Worm (Caenorhabditis elegans) whole organism, L2 larva: ENCODE results near the gene F37A8.2.
A peak's percentile ranks its signal among the peaks of the same experiment; 100 is the strongest.

Experiments used
- C34F6.9 ChIP-seq: fragments of 150-350 bp; optimal IDR thresholded peaks from 2 replicates; lab custom pipeline; 2014; ENCODE audit warnings: missing biosample characterization, missing genetic modification characterization
- F13H6.1 ChIP-seq: sonication (generic microtip); optimal IDR thresholded peaks from 2 replicates; lab custom pipeline; 2016; ENCODE audit warnings: missing genetic modification characterization, missing compliant biosample characterization
- ama-1 ChIP-seq: fragments of 150-350 bp; optimal IDR thresholded peaks from 2 replicates; lab custom pipeline; 2018; ENCODE audit warnings: inconsistent platforms
- ceh-16 ChIP-seq: fragments of 150-350 bp; optimal IDR thresholded peaks from 2 replicates; lab custom pipeline; 2014; ENCODE audit warnings: missing biosample characterization, missing genetic modification characterization
- crh-2 ChIP-seq: sonication (generic microtip); optimal IDR thresholded peaks from 2 replicates; lab custom pipeline; 2017; ENCODE audit warnings: missing biosample characterization, missing genetic modification characterization
- egl-27 ChIP-seq: sonication (generic microtip); optimal IDR thresholded peaks from 3 replicates; lab custom pipeline; 2017; ENCODE audit warnings: missing biosample characterization, missing genetic modification reagents, missing genetic modification characterization
- elt-1 ChIP-seq: fragments of 150-350 bp; optimal IDR thresholded peaks from 2 replicates; lab custom pipeline; 2014; ENCODE audit warnings: missing biosample characterization, missing genetic modification characterization
- elt-3 ChIP-seq: sonication (generic microtip); optimal IDR thresholded peaks from 2 replicates; lab custom pipeline; 2017; ENCODE audit warnings: missing biosample characterization, missing genetic modification characterization
- fos-1 ChIP-seq: fragments of 150-350 bp; optimal IDR thresholded peaks from 2 replicates; lab custom pipeline; 2014; ENCODE audit warnings: missing biosample characterization, missing genetic modification characterization
- gmeb-1 ChIP-seq: fragments of 150-350 bp; optimal IDR thresholded peaks from 2 replicates; lab custom pipeline; 2014; ENCODE audit warnings: missing biosample characterization, missing genetic modification characterization
- lin-11 ChIP-seq: fragments of 150-350 bp; sonication (generic microtip); optimal IDR thresholded peaks from 2 replicates; lab custom pipeline; 2014; ENCODE audit warnings: missing biosample characterization, missing genetic modification characterization, inconsistent platforms, mixed read lengths
- lin-13 ChIP-seq: fragments of 150-350 bp; optimal IDR thresholded peaks from 2 replicates; lab custom pipeline; 2014; ENCODE audit warnings: missing biosample characterization, missing genetic modification reagents, missing genetic modification characterization
- lsy-2 ChIP-seq, 2 experiments: fragments of 150-350 bp in 1 of 2; sonication (generic microtip) in 1 of 2; optimal IDR thresholded peaks; 2 replicates each; lab custom pipeline; 2014 to 2017; ENCODE audit warnings: missing biosample characterization in 2 of 2, missing genetic modification characterization in 2 of 2
- mab-5 ChIP-seq: fragments of 150-350 bp; optimal IDR thresholded peaks from 2 replicates; lab custom pipeline; 2014; ENCODE audit warnings: missing biosample characterization, missing genetic modification characterization
- mbf-1 ChIP-seq: sonication (generic microtip); optimal IDR thresholded peaks from 2 replicates; lab custom pipeline; 2017; ENCODE audit warnings: missing biosample characterization, missing genetic modification characterization
- mdl-1 ChIP-seq, 2 experiments: fragments of 150-350 bp in 1 of 2; sonication (generic microtip) in 1 of 2; optimal IDR thresholded peaks; 2 replicates each; lab custom pipeline; 2017; ENCODE audit warnings: missing biosample characterization in 2 of 2, missing genetic modification characterization in 2 of 2
- nhr-10 ChIP-seq: sonication (generic microtip); optimal IDR thresholded peaks from 2 replicates; lab custom pipeline; 2017; ENCODE audit warnings: missing biosample characterization, missing genetic modification characterization
- nhr-11 ChIP-seq: fragments of 150-350 bp; optimal IDR thresholded peaks from 2 replicates; lab custom pipeline; 2014; ENCODE audit warnings: missing biosample characterization, missing genetic modification characterization
- nhr-129 ChIP-seq: fragments of 150-350 bp; optimal IDR thresholded peaks from 2 replicates; lab custom pipeline; 2014; ENCODE audit warnings: missing biosample characterization, missing genetic modification characterization
- nhr-21 ChIP-seq: fragments of 150-350 bp; optimal IDR thresholded peaks from 2 replicates; lab custom pipeline; 2014; ENCODE audit warnings: missing biosample characterization, missing genetic modification characterization
- nhr-23 ChIP-seq: fragments of 150-350 bp; optimal IDR thresholded peaks from 2 replicates; lab custom pipeline; 2014; ENCODE audit warnings: missing biosample characterization, missing genetic modification reagents, missing genetic modification characterization
- nhr-25 ChIP-seq: fragments of 150-350 bp; sonication (generic microtip); optimal IDR thresholded peaks from 3 replicates; lab custom pipeline; 2014; ENCODE audit warnings: missing biosample characterization, missing genetic modification characterization
- nhr-6 ChIP-seq: fragments of 150-350 bp; optimal IDR thresholded peaks from 2 replicates; lab custom pipeline; 2014; ENCODE audit warnings: missing biosample characterization, missing genetic modification characterization
- peb-1 ChIP-seq: fragments of 150-350 bp; optimal IDR thresholded peaks from 2 replicates; lab custom pipeline; 2014; ENCODE audit warnings: missing biosample characterization, missing genetic modification characterization
- sem-4 ChIP-seq: fragments of 150-350 bp; optimal IDR thresholded peaks from 2 replicates; lab custom pipeline; 2014; ENCODE audit warnings: missing biosample characterization, missing genetic modification reagents, missing genetic modification characterization
- skn-1 ChIP-seq: sonication (generic microtip); optimal IDR thresholded peaks from 2 replicates; lab custom pipeline; 2017; ENCODE audit warnings: missing biosample characterization, missing genetic modification characterization
- sma-3 ChIP-seq: sonication (generic microtip); optimal IDR thresholded peaks from 2 replicates; lab custom pipeline; 2016; ENCODE audit warnings: missing genetic modification reagents, missing genetic modification characterization, missing compliant biosample characterization
- sma-9 ChIP-seq, 2 experiments: fragments of 150-350 bp in 1 of 2; sonication (generic microtip) in 1 of 2; optimal IDR thresholded peaks; 2 replicates each; lab custom pipeline; 2014 to 2016; ENCODE audit warnings: missing genetic modification characterization in 2 of 2, mild to moderate bottlenecking in 1 of 2, missing biosample characterization in 1 of 2, missing compliant biosample characterization in 1 of 2, missing genetic modification reagents in 1 of 2, moderate library complexity in 1 of 2
- snpc-4 ChIP-seq: fragments of 150-350 bp; optimal IDR thresholded peaks from 2 replicates; lab custom pipeline; 2014; ENCODE audit warnings: missing biosample characterization, missing genetic modification characterization
- unc-55 ChIP-seq: fragments of 150-350 bp; sonication (generic microtip); optimal IDR thresholded peaks from 3 replicates; lab custom pipeline; 2014; ENCODE audit warnings: missing biosample characterization, missing genetic modification reagents, missing genetic modification characterization
- zag-1 ChIP-seq: fragments of 150-350 bp; optimal IDR thresholded peaks from 2 replicates; lab custom pipeline; 2014; ENCODE audit warnings: missing biosample characterization, missing genetic modification characterization
- ztf-11 ChIP-seq: sonication (generic microtip); optimal IDR thresholded peaks from 2 replicates; lab custom pipeline; 2017; ENCODE audit warnings: missing biosample characterization, missing genetic modification characterization
- ztf-4 ChIP-seq: fragments of 150-350 bp; optimal IDR thresholded peaks from 2 replicates; lab custom pipeline; 2014; ENCODE audit warnings: missing biosample characterization, missing genetic modification characterization

The F37A8.2 gene

ce11 chrIII:3931423-3931822 lies at the start of gene F37A8.2:
F37A8.2 (minus strand) TSS chrIII:3931523.
- TF ChIP-seq mbf-1 (tag; lab: Kevin White, UChicago) (no peak), peb-1 (tag; lab: Kevin White, UChicago) (no peak), unc-55 (GFP tag; lab: Kevin White, UChicago) (no peak), F13H6.1 (tag; lab: Kevin White, UChicago) (no peak), nhr-23 (tag; lab: Kevin White, UChicago) (no peak), crh-2 (tag; lab: Kevin White, UChicago) (no peak), nhr-11 (tag; lab: Kevin White, UChicago) (no peak)

ce11 chrIII:3979980-3980631 lies 48.8 kb upstream of the F37A8.2 start:
- TF ChIP-seq F13H6.1 (tag; lab: Kevin White, UChicago) = peak; percentile 89
- TF ChIP-seq ama-1 (lab: Kevin White, UChicago) = no peak
- TF ChIP-seq ztf-11 (tag; lab: Kevin White, UChicago) = no peak
- peak; percentile 64 for TF ChIP-seq C34F6.9 (tag; lab: Kevin White, UChicago)
- peak; percentile 62 for TF ChIP-seq nhr-25 (tag; lab: Kevin White, UChicago)
- TF ChIP-seq nhr-129 = peak; percentile 55
- peak; percentile 17 for TF ChIP-seq gmeb-1 (tag; lab: Kevin White, UChicago)
- TF ChIP-seq mdl-1 (tag; optimal IDR thresholded peaks at IDR 0.05; lab: Kevin White, UChicago) = peak; percentile 25 to 45
- TF ChIP-seq sma-9 (GFP tag; optimal IDR thresholded peaks at IDR 0.05; lab: Kevin White, UChicago) = peak; percentile 54
- TF ChIP-seq sma-9 (tag; optimal IDR thresholded peaks at IDR 0.05; lab: Kevin White, UChicago) = no peak
- TF ChIP-seq mab-5 (tag; lab: Kevin White, UChicago) = no peak
- TF ChIP-seq snpc-4 (tag; lab: Kevin White, UChicago) = no peak
- TF ChIP-seq unc-55 (GFP tag; lab: Kevin White, UChicago) = peak; percentile 69
- TF ChIP-seq ceh-16 (tag; lab: Kevin White, UChicago) = no peak
- TF ChIP-seq fos-1 (tag; lab: Kevin White, UChicago) = peak; percentile 14
- TF ChIP-seq sem-4 (tag; lab: Kevin White, UChicago) = peak; percentile 65
- peak; percentile 41 for TF ChIP-seq sma-3
- peak; percentile 71 for TF ChIP-seq crh-2 (tag; lab: Kevin White, UChicago)
- TF ChIP-seq lin-13 (GFP tag; lab: Kevin White, UChicago) = peak; percentile 38
- no peak for TF ChIP-seq elt-3 (tag; lab: Kevin White, UChicago)
- TF ChIP-seq ztf-4 = peak; percentile 27
- peak; percentile 33 to 48 for TF ChIP-seq lsy-2 (tag; optimal IDR thresholded peaks at IDR 0.05; lab: Kevin White, UChicago)

- TF ChIP-seq fos-1 (tag; lab: Kevin White, UChicago) (peak; percentile 8), skn-1 (tag; lab: Kevin White, UChicago) (no peak), nhr-25 (tag; lab: Kevin White, UChicago) (peak; percentile 38), nhr-21 (tag; lab: Kevin White, UChicago) (no peak), nhr-6 (tag; lab: Kevin White, UChicago) (no peak), crh-2 (tag; lab: Kevin White, UChicago) (peak; percentile 37), unc-55 (GFP tag; lab: Kevin White, UChicago) (peak; percentile 9)
Measured at ce11 chrIII:3978438-3978837, 47.1 kb upstream of the F37A8.2 start.

- no peak for TF ChIP-seq elt-3 (tag; lab: Kevin White, UChicago)
- TF ChIP-seq sem-4 (tag; lab: Kevin White, UChicago) = no peak
- TF ChIP-seq egl-27 = no peak
- no peak for TF ChIP-seq mdl-1 (tag; optimal IDR thresholded peaks at IDR 0.05; lab: Kevin White, UChicago)
Measured at ce11 chrIII:3976992-3977391, 45.7 kb upstream of the F37A8.2 start.

ce11 chrIII:3976291-3976690 lies 45.0 kb upstream of the F37A8.2 start, which contains the start of gene msi-1:
msi-1 (minus strand) TSS chrIII:3976391.
- TF ChIP-seq nhr-10 (tag; lab: Kevin White, UChicago) (no peak), mab-5 (tag; lab: Kevin White, UChicago) (no peak), crh-2 (tag; lab: Kevin White, UChicago) (no peak), zag-1 (tag; lab: Kevin White, UChicago) (no peak), lin-11 (tag; lab: Kevin White, UChicago) (no peak), elt-3 (tag; lab: Kevin White, UChicago) (no peak), fos-1 (tag; lab: Kevin White, UChicago) (no peak), elt-1 (tag; lab: Kevin White, UChicago) (no peak), nhr-25 (tag; lab: Kevin White, UChicago) (no peak), peb-1 (tag; lab: Kevin White, UChicago) (no peak), ceh-16 (tag; lab: Kevin White, UChicago) (no peak), mdl-1 (tag; optimal IDR thresholded peaks at IDR 0.05; lab: Kevin White, UChicago) (no peak), ztf-11 (tag; lab: Kevin White, UChicago) (no peak)
